Worm (Caenorhabditis elegans) whole organism, L4 larva: ENCODE measurements around the gene sdc-3.
A peak's percentile ranks its signal among the peaks of the same experiment; 100 is the strongest.

Experiments used
- D1046.2 ChIP-seq: fragments of 200-800 bp; sonication (Bioruptor generic); IDR thresholded peaks from 2 replicates; pipeline ENCODE4 v1.3.6; 2022; ENCODE audit warnings: missing genetic modification characterization, missing compliant biosample characterization
- F26F4.8 ChIP-seq: fragments of 200-800 bp; sonication (Bioruptor generic); conservative IDR thresholded peaks from 2 replicates; pipeline ENCODE4 v1.3.6; 2022; ENCODE audit warnings: missing genetic modification characterization, missing compliant biosample characterization
- T20F7.1 ChIP-seq: fragments of 200-800 bp; sonication (Bioruptor generic); optimal IDR thresholded peaks from 2 replicates; lab custom pipeline; 2018; ENCODE audit warnings: mild to moderate bottlenecking, missing genetic modification characterization, missing compliant biosample characterization
- Y105C5A.15 ChIP-seq: fragments of 200-800 bp; sonication (Bioruptor generic); IDR thresholded peaks from 2 replicates; pipeline ENCODE4 v1.3.6; 2022; ENCODE audit warnings: missing genetic modification characterization, missing compliant biosample characterization
- Y48G9A.11 ChIP-seq: fragments of 200-800 bp; sonication (Bioruptor generic); IDR thresholded peaks from 2 replicates; pipeline ENCODE4 v1.3.6; 2022; ENCODE audit warnings: missing genetic modification reagents, missing genetic modification characterization, missing compliant biosample characterization
- ZK337.2 ChIP-seq: fragments of 200-800 bp; sonication (Bioruptor generic); IDR thresholded peaks from 2 replicates; pipeline ENCODE4 v1.3.6; 2022; ENCODE audit warnings: missing genetic modification reagents, missing genetic modification characterization, missing compliant biosample characterization
- ZK546.5 ChIP-seq, 2 experiments: sonication (generic microtip); optimal IDR thresholded peaks; 2 replicates each; lab custom pipeline; 2017; ENCODE audit warnings: missing biosample characterization in 2 of 2, missing genetic modification characterization in 2 of 2
- aha-1 ChIP-seq: fragments of 150-350 bp; peaks from one replicate; lab custom pipeline; 2014; ENCODE audit warnings: missing biosample characterization, missing genetic modification characterization
- aly-2 ChIP-seq: sonication (generic microtip); optimal IDR thresholded peaks from 2 replicates; lab custom pipeline; 2018; ENCODE audit warnings: missing biosample characterization, missing genetic modification characterization
- attf-4 ChIP-seq: sonication (generic microtip); optimal IDR thresholded peaks from 3 replicates; lab custom pipeline; 2017; ENCODE audit warnings: missing biosample characterization, missing genetic modification characterization
- ceh-20 ChIP-seq: fragments of 200-800 bp; sonication (Bioruptor generic); IDR thresholded peaks from 2 replicates; pipeline ENCODE4 v1.3.6; 2022; ENCODE audit warnings: missing genetic modification reagents, missing genetic modification characterization, missing compliant biosample characterization
- ceh-28 ChIP-seq: fragments of 150-350 bp; optimal IDR thresholded peaks from 2 replicates; lab custom pipeline; 2014; ENCODE audit warnings: missing biosample characterization, missing genetic modification reagents, missing genetic modification characterization
- ceh-44 ChIP-seq: fragments of 200-800 bp; sonication (Bioruptor generic); IDR thresholded peaks from 2 replicates; pipeline ENCODE4 v1.3.6; 2022; ENCODE audit warnings: missing genetic modification reagents, missing genetic modification characterization, missing compliant biosample characterization
- ceh-82 ChIP-seq: sonication (generic microtip); optimal IDR thresholded peaks from 2 replicates; lab custom pipeline; 2017; ENCODE audit warnings: missing biosample characterization, missing genetic modification characterization
- daf-12 ChIP-seq: fragments of 150-350 bp; optimal IDR thresholded peaks from 2 replicates; lab custom pipeline; 2014; ENCODE audit warnings: missing biosample characterization, missing genetic modification reagents, missing genetic modification characterization
- dmd-6 ChIP-seq: fragments of 200-800 bp; sonication (Bioruptor generic); IDR thresholded peaks from 2 replicates; pipeline ENCODE4 v1.3.6; 2022; ENCODE audit warnings: missing genetic modification reagents, missing genetic modification characterization, missing compliant biosample characterization
- dmd-8 ChIP-seq: fragments of 200-800 bp; sonication (Bioruptor generic); IDR thresholded peaks from 2 replicates; pipeline ENCODE4 v1.3.6; 2022; ENCODE audit warnings: missing genetic modification characterization, missing compliant biosample characterization
- dpl-1 ChIP-seq: fragments of 150-350 bp; optimal IDR thresholded peaks from 2 replicates; lab custom pipeline; 2014; ENCODE audit warnings: missing biosample characterization, missing genetic modification reagents, missing genetic modification characterization
- duxl-1 ChIP-seq: sonication (generic microtip); optimal IDR thresholded peaks from 2 replicates; lab custom pipeline; 2016; ENCODE audit warnings: mild to moderate bottlenecking, missing genetic modification characterization, moderate library complexity, missing compliant biosample characterization; ENCODE audit not compliant: poor library complexity
- dve-1 ChIP-seq: sonication (generic microtip); optimal IDR thresholded peaks from 2 replicates; lab custom pipeline; 2017; ENCODE audit warnings: antibody characterized with exemption, mild to moderate bottlenecking, missing genetic modification characterization, missing compliant biosample characterization; ENCODE audit not compliant: insufficient read depth
- egl-27 ChIP-seq: sonication (generic microtip); optimal IDR thresholded peaks from 3 replicates; lab custom pipeline; 2017; ENCODE audit warnings: missing biosample characterization, missing genetic modification reagents, missing genetic modification characterization
- hlh-11 ChIP-seq: fragments of 200-800 bp; sonication (Bioruptor generic); optimal IDR thresholded peaks from 2 replicates; lab custom pipeline; 2018; ENCODE audit warnings: mild to moderate bottlenecking, missing genetic modification characterization, missing compliant biosample characterization
- jun-1 ChIP-seq: fragments of 150-350 bp; optimal IDR thresholded peaks from 2 replicates; lab custom pipeline; 2014; ENCODE audit warnings: missing biosample characterization, missing genetic modification reagents, missing genetic modification characterization
- lin-13 ChIP-seq: fragments of 150-350 bp; optimal IDR thresholded peaks from 2 replicates; lab custom pipeline; 2014; ENCODE audit warnings: missing biosample characterization, missing genetic modification reagents, missing genetic modification characterization
- lin-29 ChIP-seq: fragments of 200-800 bp; sonication (Bioruptor generic); IDR thresholded peaks from 2 replicates; pipeline ENCODE4 v1.3.6; 2022; ENCODE audit warnings: missing genetic modification reagents, missing genetic modification characterization, missing compliant biosample characterization
- lin-38 ChIP-seq: fragments of 200-800 bp; sonication (Bioruptor generic); IDR thresholded peaks from 2 replicates; pipeline ENCODE4 v1.3.6; 2022; ENCODE audit warnings: missing genetic modification reagents, missing genetic modification characterization, missing compliant biosample characterization
- lir-3 ChIP-seq: sonication (generic microtip); optimal IDR thresholded peaks from 2 replicates; lab custom pipeline; 2016; ENCODE audit warnings: mild to moderate bottlenecking, missing genetic modification characterization, missing compliant biosample characterization
- lsy-2 ChIP-seq, 2 experiments: fragments of 150-350 bp in 1 of 2; sonication (generic microtip) in 1 of 2; optimal IDR thresholded peaks; 2 replicates each; lab custom pipeline; 2014 to 2017; ENCODE audit warnings: missing biosample characterization in 2 of 2, missing genetic modification characterization in 2 of 2
- mdl-1 ChIP-seq, 2 experiments: fragments of 150-350 bp in 1 of 2; sonication (generic microtip) in 1 of 2; optimal IDR thresholded peaks; 2 replicates each; lab custom pipeline; 2014 to 2017; ENCODE audit warnings: missing biosample characterization in 2 of 2, missing genetic modification characterization in 2 of 2
- mep-1 ChIP-seq: fragments of 150-350 bp; sonication (generic microtip); optimal IDR thresholded peaks from 3 replicates; lab custom pipeline; 2014; ENCODE audit warnings: missing biosample characterization, missing genetic modification characterization
- mes-2 ChIP-seq: sonication (generic microtip); optimal IDR thresholded peaks from 2 replicates; lab custom pipeline; 2016; ENCODE audit warnings: missing genotype, mild to moderate bottlenecking, missing genetic modification characterization, missing compliant biosample characterization; ENCODE audit not compliant: poor library complexity, severe bottlenecking
- mxl-2 ChIP-seq: fragments of 200-800 bp; sonication (Bioruptor generic); conservative IDR thresholded peaks from 2 replicates; pipeline ENCODE4 v1.3.6; 2022; ENCODE audit warnings: missing genetic modification reagents, missing genetic modification characterization, missing compliant biosample characterization
- nhr-102 ChIP-seq: sonication (generic microtip); optimal IDR thresholded peaks from 2 replicates; lab custom pipeline; 2016; ENCODE audit warnings: mild to moderate bottlenecking, missing genetic modification characterization, moderate library complexity, missing compliant biosample characterization
- nhr-28 ChIP-seq: fragments of 150-350 bp; optimal IDR thresholded peaks from 2 replicates; lab custom pipeline; 2014; ENCODE audit warnings: missing biosample characterization, missing genetic modification characterization
- nhr-42 ChIP-seq: fragments of 200-800 bp; sonication (Bioruptor generic); IDR thresholded peaks from 2 replicates; pipeline ENCODE4 v1.3.6; 2022; ENCODE audit warnings: missing genetic modification characterization, missing compliant biosample characterization
- nhr-6 ChIP-seq: fragments of 150-350 bp; optimal IDR thresholded peaks from 2 replicates; lab custom pipeline; 2014; ENCODE audit warnings: missing biosample characterization, missing genetic modification characterization
- nhr-76 ChIP-seq: fragments of 150-350 bp; optimal IDR thresholded peaks from 2 replicates; lab custom pipeline; 2014; ENCODE audit warnings: missing biosample characterization, missing genetic modification characterization
- php-3 ChIP-seq: fragments of 200-800 bp; sonication (Bioruptor generic); IDR thresholded peaks from 2 replicates; pipeline ENCODE4 v1.3.6; 2022; ENCODE audit warnings: missing genetic modification reagents, missing genetic modification characterization, missing compliant biosample characterization
- snpc-1.2 ChIP-seq: fragments of 200-800 bp; sonication (Bioruptor generic); IDR thresholded peaks from 2 replicates; pipeline ENCODE4 v1.3.6; 2022; ENCODE audit warnings: missing genetic modification reagents, missing genetic modification characterization, missing compliant biosample characterization
- spr-3 ChIP-seq: fragments of 200-800 bp; sonication (Bioruptor generic); optimal IDR thresholded peaks from 2 replicates; lab custom pipeline; 2018; ENCODE audit warnings: mild to moderate bottlenecking, missing genetic modification characterization, missing compliant biosample characterization
- unc-130 ChIP-seq: sonication (generic microtip); optimal IDR thresholded peaks from 2 replicates; lab custom pipeline; 2016; ENCODE audit warnings: missing genetic modification reagents, missing genetic modification characterization, missing compliant biosample characterization
- unc-39 ChIP-seq: sonication (generic microtip); optimal IDR thresholded peaks from 2 replicates; lab custom pipeline; 2017; ENCODE audit warnings: missing biosample characterization, missing genetic modification characterization
- unc-62 ChIP-seq, 3 experiments: fragments of 150-350 bp in 1 of 3; sonication (generic microtip); optimal IDR thresholded peaks in 2 of 3; peaks in 1 of 3; 1 replicate in 1 of 3; 2 replicates in 2 of 3; lab custom pipeline; 2014 to 2017; ENCODE audit warnings: missing biosample characterization in 3 of 3, missing genetic modification characterization in 3 of 3, missing genetic modification reagents in 3 of 3, missing genotype in 1 of 3
- vab-7 ChIP-seq: fragments of 200-800 bp; sonication (Bioruptor generic); IDR thresholded peaks from 2 replicates; pipeline ENCODE4 v1.3.6; 2022; ENCODE audit warnings: missing genetic modification reagents, missing genetic modification characterization, missing compliant biosample characterization
- zag-1 ChIP-seq: fragments of 150-350 bp; optimal IDR thresholded peaks from 2 replicates; lab custom pipeline; 2014; ENCODE audit warnings: missing biosample characterization, missing genetic modification characterization
- zfp-2 ChIP-seq: sonication (generic microtip); optimal IDR thresholded peaks from 2 replicates; lab custom pipeline; 2016; ENCODE audit warnings: mild to moderate bottlenecking, missing genetic modification characterization, missing compliant biosample characterization
- zfp-3 ChIP-seq: fragments of 200-800 bp; sonication (Bioruptor generic); conservative IDR thresholded peaks from 2 replicates; pipeline ENCODE4 v1.3.6; 2022; ENCODE audit warnings: missing genetic modification reagents, missing genetic modification characterization, missing compliant biosample characterization
- ztf-7 ChIP-seq: fragments of 150-350 bp; optimal IDR thresholded peaks from 2 replicates; lab custom pipeline; 2014; ENCODE audit warnings: missing biosample characterization, missing genetic modification characterization

sdc-3 gene

ce11 chrV:15063987-15064386 lies 16.0 kb upstream of the sdc-3 start, which contains the start of gene rap-2:
rap-2 (minus strand) TSS chrV:15064087.
- no peak for TF ChIP-seq dve-1 (tag; lab: Kevin White, UChicago)
- no peak for TF ChIP-seq aly-2 (tag; lab: Kevin White, UChicago)
- no peak for TF ChIP-seq unc-130 (GFP tag; lab: Kevin White, UChicago)
- TF ChIP-seq dmd-6 (GFP tag; lab: Robert Waterston, UW): no peak
- no peak for TF ChIP-seq mes-2
- TF ChIP-seq zag-1 (tag; lab: Kevin White, UChicago): no peak
- TF ChIP-seq mxl-2 (GFP tag; lab: Robert Waterston, UW): no peak
- no peak for TF ChIP-seq dpl-1 (GFP tag; lab: Kevin White, UChicago)
- TF ChIP-seq vab-7: no peak
- TF ChIP-seq daf-12 (tag; lab: Kevin White, UChicago): no peak
- TF ChIP-seq ceh-82 (tag; lab: Kevin White, UChicago): no peak
- no peak for TF ChIP-seq nhr-102 (tag; lab: Kevin White, UChicago)
- no peak for TF ChIP-seq unc-39 (tag; lab: Kevin White, UChicago)
- no peak for TF ChIP-seq spr-3 (GFP tag; lab: Kevin White, UChicago)
- TF ChIP-seq nhr-28 (tag; lab: Kevin White, UChicago): no peak
- no peak for TF ChIP-seq duxl-1 (tag; lab: Kevin White, UChicago)
- TF ChIP-seq unc-62 (GFP tag; optimal IDR thresholded peaks at IDR 0.05 in 1 of 2; lab: Kevin White, UChicago): no peak
- TF ChIP-seq unc-62 (tag; optimal IDR thresholded peaks at IDR 0.05; lab: Kevin White, UChicago): no peak
- TF ChIP-seq ZK337.2 (GFP tag; lab: Robert Waterston, UW): no peak

DNA sequence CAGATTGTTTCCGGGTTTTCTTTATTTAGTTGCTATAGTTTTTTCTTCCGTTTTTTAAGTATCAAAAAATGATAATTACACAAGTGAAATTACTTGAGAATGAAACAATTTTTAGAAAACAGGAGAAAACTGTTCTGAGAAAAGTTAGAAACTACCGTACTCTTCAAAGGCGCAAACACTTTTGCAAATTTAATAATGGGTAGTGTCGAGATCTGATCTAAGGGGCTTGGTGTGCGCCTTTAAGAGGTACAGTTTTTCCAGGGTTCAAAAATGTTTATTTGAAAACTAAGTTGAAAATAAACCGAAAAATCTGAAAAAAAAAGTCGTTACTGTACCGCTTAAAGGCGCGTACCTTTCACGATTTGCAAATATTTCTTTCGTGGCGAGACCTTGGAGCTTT lies 12.6 kb upstream of the sdc-3 start:
- TF ChIP-seq unc-62 (GFP tag; optimal IDR thresholded peaks at IDR 0.05 in 1 of 2; lab: Kevin White, UChicago) (peak in 1 of 2 experiments; percentile 18), unc-62 (tag; optimal IDR thresholded peaks at IDR 0.05; lab: Kevin White, UChicago) (no peak), php-3 (GFP tag; lab: Robert Waterston, UW) (no peak), nhr-6 (tag; lab: Kevin White, UChicago) (no peak), nhr-42 (no peak), dmd-8 (GFP tag; lab: Robert Waterston, UW) (no peak), jun-1 (tag; lab: Kevin White, UChicago) (no peak), Y105C5A.15 (no peak), ZK546.5 (tag; optimal IDR thresholded peaks at IDR 0.05; lab: Kevin White, UChicago) (no peak), ceh-82 (tag; lab: Kevin White, UChicago) (no peak), ceh-44 (GFP tag; lab: Robert Waterston, UW) (no peak), aha-1 (tag; lab: Kevin White, UChicago) (peak; percentile 73)

DNA sequence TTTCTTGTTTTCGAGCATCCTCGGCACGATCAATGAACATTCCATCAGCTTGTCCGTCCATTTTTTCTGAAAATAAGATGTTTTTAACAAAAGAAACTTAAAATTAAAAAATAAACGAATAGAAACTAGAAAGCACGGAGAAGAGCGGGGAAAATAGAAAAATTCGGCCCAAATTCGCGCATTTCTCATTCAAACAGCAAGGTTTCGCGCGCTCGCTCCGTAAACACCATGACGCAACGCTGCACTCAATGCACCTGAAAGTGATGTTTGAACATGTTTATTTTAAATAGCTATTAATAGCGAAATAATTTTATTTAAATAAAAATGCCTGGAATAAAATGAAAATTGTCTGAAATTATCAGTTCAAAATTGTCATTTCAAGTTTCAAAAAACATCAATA lies 11.5 kb upstream of the sdc-3 start, which contains the start of the genes mcm-3 and C25D7.15:
TSS of gene mcm-3 (minus strand) at position 66 of the 400 bp plus-strand sequence.
TSS of gene C25D7.15 (plus strand) at position 275 of the 400 bp plus-strand sequence.
- TF ChIP-seq ceh-20 (GFP tag; lab: Robert Waterston, UW) (no peak), nhr-76 (tag; lab: Kevin White, UChicago) (no peak), lir-3 (tag; lab: Kevin White, UChicago) (no peak), zfp-2 (tag; lab: Kevin White, UChicago) (no peak), attf-4 (tag; lab: Kevin White, UChicago) (no peak), Y105C5A.15 (no peak), D1046.2 (GFP tag; lab: Robert Waterston, UW) (no peak), aly-2 (tag; lab: Kevin White, UChicago) (no peak), hlh-11 (tag; lab: Kevin White, UChicago) (peak; percentile 5), egl-27 (tag; lab: Kevin White, UChicago) (no peak), Y48G9A.11 (no peak), zfp-3 (GFP tag; lab: Robert Waterston, UW) (no peak), duxl-1 (tag; lab: Kevin White, UChicago) (no peak), lin-29 (no peak), snpc-1.2 (GFP tag; lab: Robert Waterston, UW) (no peak), jun-1 (tag; lab: Kevin White, UChicago) (no peak), mes-2 (peak; percentile 64), F26F4.8 (GFP tag; lab: Robert Waterston, UW) (no peak), ceh-44 (GFP tag; lab: Robert Waterston, UW) (no peak), lin-38 (GFP tag; lab: Robert Waterston, UW) (peak; percentile 66), lsy-2 (tag; optimal IDR thresholded peaks at IDR 0.05; lab: Kevin White, UChicago) (no peak), lin-13 (GFP tag; lab: Kevin White, UChicago) (no peak), ceh-28 (no peak), mdl-1 (tag; optimal IDR thresholded peaks at IDR 0.05; lab: Kevin White, UChicago) (no peak), ztf-7 (no peak), T20F7.1 (no peak), mep-1 (no peak)
